Worm (Caenorhabditis elegans): ENCODE data around the gene dgtr-1.

DNA sequence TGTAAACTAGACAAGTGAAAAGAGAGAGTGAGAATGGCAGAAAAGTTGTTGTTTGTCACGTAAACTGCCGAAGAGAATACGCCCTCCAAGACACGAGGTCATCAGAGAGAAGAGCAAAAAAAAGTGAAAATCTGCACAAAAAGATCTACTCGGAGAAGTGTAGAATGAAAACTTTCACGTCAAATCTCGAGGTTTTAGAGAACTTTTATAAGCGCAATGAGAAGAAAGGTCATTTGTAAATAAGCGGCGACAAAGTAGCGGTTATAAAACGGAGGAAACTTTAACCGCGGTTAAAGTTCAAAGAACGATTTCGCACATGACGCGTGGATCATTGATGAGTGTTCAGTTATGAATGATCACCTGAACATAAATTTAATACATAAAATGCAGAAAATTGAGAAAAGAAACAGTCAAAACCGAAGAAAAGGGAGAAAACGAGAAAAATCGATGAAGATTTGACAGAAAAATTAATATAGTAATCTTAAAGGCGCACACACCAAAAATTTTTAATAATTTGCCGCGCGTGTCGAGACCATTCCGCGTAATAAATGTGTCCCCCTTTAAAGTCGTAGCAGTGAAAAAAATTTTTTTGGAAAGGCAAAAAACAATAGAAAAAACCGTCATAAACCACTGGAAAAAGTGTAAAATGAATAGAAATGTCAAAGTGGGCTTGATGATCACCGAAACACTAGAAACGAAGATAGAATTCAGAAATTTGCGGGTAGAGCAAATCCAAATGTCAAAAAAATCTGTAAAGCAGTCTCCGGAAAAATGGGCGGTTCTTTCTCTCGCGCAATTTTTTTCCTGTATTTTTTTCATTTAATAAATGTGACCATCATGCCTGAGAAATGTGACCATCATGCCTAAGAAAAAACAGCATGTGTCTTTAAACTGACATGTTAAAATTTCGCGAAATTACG, 20.7 kb downstream of the dgtr-1 start:
- TF ChIP-seq egl-18 (GFP tag; IDR thresholded peaks at IDR 0.05) (no peak), ztf-6 (GFP tag; IDR thresholded peaks at IDR 0.05) (no peak), let-526 (GFP tag; IDR thresholded peaks at IDR 0.05) (no peak), attf-6 (GFP tag; IDR thresholded peaks at IDR 0.05) (no peak), lin-26 (GFP tag; IDR thresholded peaks at IDR 0.05) (no peak), B0035.1 (tag; optimal IDR thresholded peaks at IDR 0.05) (no peak), bed-2 (GFP tag; IDR thresholded peaks at IDR 0.05) (no peak), efl-1 (GFP tag; optimal IDR thresholded peaks at IDR 0.05) (peak; percentile 63)
